Worm (Caenorhabditis elegans) whole organism, mixed stage, embryonic: Measurements from ENCODE around the gene T04B2.7.

Source experiments
- M03D4.4 ChIP-seq: sonication (generic microtip); optimal IDR thresholded peaks from 2 replicates; lab custom pipeline; 2017; ENCODE audit warnings: mild to moderate bottlenecking, missing genetic modification characterization, missing compliant biosample characterization
- blmp-1 ChIP-seq: fragments of 150-350 bp; optimal IDR thresholded peaks from 2 replicates; lab custom pipeline; 2014; ENCODE audit warnings: missing biosample characterization, missing genetic modification characterization
- ceh-83 ChIP-seq: fragments of 200-800 bp; sonication (Bioruptor generic); optimal IDR thresholded peaks from 2 replicates; lab custom pipeline; 2018; ENCODE audit warnings: mild to moderate bottlenecking, missing genetic modification characterization, missing compliant biosample characterization
- ces-1 ChIP-seq: fragments of 150-350 bp; optimal IDR thresholded peaks from 2 replicates; lab custom pipeline; 2014; ENCODE audit warnings: missing biosample characterization, missing genetic modification reagents, missing genetic modification characterization
- cnd-1 ChIP-seq: fragments of 200-800 bp; sonication (Bioruptor generic); optimal IDR thresholded peaks from 2 replicates; lab custom pipeline; 2018; ENCODE audit warnings: mild to moderate bottlenecking, missing genetic modification characterization, missing compliant biosample characterization
- elt-1 ChIP-seq: sonication (generic microtip); optimal IDR thresholded peaks from 2 replicates; lab custom pipeline; 2017; ENCODE audit warnings: missing genetic modification characterization, mild to moderate bottlenecking, missing compliant biosample characterization, antibody characterized with exemption, moderate library complexity, borderline replicate concordance; ENCODE audit not compliant: insufficient read depth
- elt-3 ChIP-seq: fragments of 150-350 bp; optimal IDR thresholded peaks from 2 replicates; lab custom pipeline; 2014; ENCODE audit warnings: missing biosample characterization, missing genetic modification characterization
- ham-2 ChIP-seq: fragments of 200-800 bp; sonication (Bioruptor generic); optimal IDR thresholded peaks from 2 replicates; lab custom pipeline; 2018; ENCODE audit warnings: mild to moderate bottlenecking, missing genetic modification characterization, missing compliant biosample characterization
- hlh-1 ChIP-seq: fragments of 150-350 bp; optimal IDR thresholded peaks from 2 replicates; lab custom pipeline; 2014; ENCODE audit warnings: missing biosample characterization, missing genetic modification reagents, missing genetic modification characterization
- lin-13 ChIP-seq: fragments of 150-350 bp; optimal IDR thresholded peaks from 2 replicates; lab custom pipeline; 2014; ENCODE audit warnings: missing biosample characterization, missing genetic modification characterization
- lin-32 ChIP-seq: fragments of 200-800 bp; sonication (Bioruptor generic); optimal IDR thresholded peaks from 2 replicates; lab custom pipeline; 2018; ENCODE audit warnings: mild to moderate bottlenecking, missing genetic modification characterization, missing compliant biosample characterization
- lsy-2 ChIP-seq: fragments of 150-350 bp; optimal IDR thresholded peaks from 2 replicates; lab custom pipeline; 2014; ENCODE audit warnings: missing biosample characterization, missing genetic modification characterization
- mab-5 ChIP-seq: fragments of 150-350 bp; optimal IDR thresholded peaks from 2 replicates; lab custom pipeline; 2014; ENCODE audit warnings: missing biosample characterization, missing genetic modification characterization
- mep-1 ChIP-seq: fragments of 150-350 bp; optimal IDR thresholded peaks from 2 replicates; lab custom pipeline; 2017; ENCODE audit warnings: missing biosample characterization, missing genetic modification reagents, missing genetic modification characterization, inconsistent platforms
- mls-2 ChIP-seq: sonication (generic microtip); optimal IDR thresholded peaks from 2 replicates; lab custom pipeline; 2016; ENCODE audit warnings: mild to moderate bottlenecking, missing genetic modification characterization, moderate library complexity, missing compliant biosample characterization
- nhr-12 ChIP-seq: fragments of 150-350 bp; optimal IDR thresholded peaks from 2 replicates; lab custom pipeline; 2014; ENCODE audit warnings: missing biosample characterization, missing genetic modification characterization
- nhr-2 ChIP-seq: fragments of 150-350 bp; optimal IDR thresholded peaks from 2 replicates; lab custom pipeline; 2014; ENCODE audit warnings: missing biosample characterization, missing genetic modification characterization
- nhr-237 ChIP-seq: fragments of 150-350 bp; optimal IDR thresholded peaks from 2 replicates; lab custom pipeline; 2014; ENCODE audit warnings: missing biosample characterization, missing genetic modification characterization
- nhr-76 ChIP-seq: sonication (generic microtip); optimal IDR thresholded peaks from 2 replicates; lab custom pipeline; 2017; ENCODE audit warnings: missing biosample characterization, missing genetic modification characterization
- pha-4 ChIP-seq: fragments of 150-350 bp; optimal IDR thresholded peaks from 2 replicates; lab custom pipeline; 2018; ENCODE audit warnings: missing biosample characterization, missing genetic modification reagents, missing genetic modification characterization
- snpc-4 ChIP-seq: fragments of 150-350 bp; optimal IDR thresholded peaks from 2 replicates; lab custom pipeline; 2014; ENCODE audit warnings: missing biosample characterization, missing genetic modification characterization
- unc-120 ChIP-seq: sonication (generic microtip); optimal IDR thresholded peaks from 2 replicates; lab custom pipeline; 2017; ENCODE audit warnings: missing genetic modification characterization, missing compliant biosample characterization; ENCODE audit not compliant: poor library complexity, severe bottlenecking
- unc-39 ChIP-seq: fragments of 150-350 bp; optimal IDR thresholded peaks from 2 replicates; lab custom pipeline; 2014; ENCODE audit warnings: missing biosample characterization, missing genetic modification characterization
- unc-62 ChIP-seq: fragments of 150-350 bp; optimal IDR thresholded peaks from 2 replicates; lab custom pipeline; 2014; ENCODE audit warnings: missing biosample characterization, missing genetic modification reagents, missing genetic modification characterization
- zip-8 ChIP-seq: fragments of 150-350 bp; optimal IDR thresholded peaks from 2 replicates; lab custom pipeline; 2014; ENCODE audit warnings: missing biosample characterization, missing genetic modification characterization

T04B2.7 gene

DNA sequence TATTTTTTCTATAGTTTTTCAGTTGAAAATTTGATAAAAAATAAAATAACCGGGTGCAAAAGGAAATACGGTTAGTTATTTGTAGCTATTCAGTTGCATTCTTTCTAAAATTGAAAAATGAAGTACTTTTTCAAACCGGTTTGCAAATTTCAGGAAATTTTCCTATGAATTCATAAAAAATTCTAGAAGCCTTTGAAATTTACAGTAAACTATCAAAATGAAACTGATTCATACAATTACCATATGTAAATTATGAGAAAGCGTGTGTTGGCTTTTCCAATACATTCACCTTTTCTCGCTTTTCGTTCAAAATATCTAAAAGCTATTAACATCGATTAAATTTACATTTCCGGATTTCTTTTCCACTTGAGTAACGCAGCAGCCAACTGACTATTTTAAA, 39.1 kb downstream of the T04B2.7 start, which contains the start of gene ent-7:
TSS of gene ent-7 (plus strand) at position 301 of the 400 bp plus-strand sequence.
- TF ChIP-seq ceh-83 (GFP tag; lab: Kevin White, UChicago), result no peak
- TF ChIP-seq unc-39 (tag; lab: Kevin White, UChicago), result no peak
- TF ChIP-seq ham-2, result no peak
- TF ChIP-seq unc-120, result no peak
- TF ChIP-seq nhr-76 (tag; lab: Kevin White, UChicago), result no peak

DNA sequence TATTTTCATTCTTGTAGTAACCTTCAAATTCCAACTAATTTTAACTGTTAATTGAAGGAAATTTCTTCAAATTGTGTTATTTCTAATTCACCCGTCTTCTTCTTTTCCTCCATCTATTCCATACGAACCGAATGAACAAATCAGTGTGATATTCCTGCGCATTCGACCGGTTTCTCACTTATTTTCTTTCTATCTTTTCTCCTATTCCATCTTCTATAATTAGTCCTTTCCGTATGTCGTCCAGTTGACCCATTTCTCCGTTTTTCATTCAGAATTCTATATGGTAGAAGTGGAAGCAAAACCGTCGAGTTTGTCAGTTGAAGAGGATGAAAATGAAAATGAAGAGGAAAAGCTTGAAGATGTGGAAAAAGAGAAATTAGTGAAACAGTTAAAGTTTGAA, 46.5 kb downstream of the T04B2.7 start, which contains the start of gene magu-4:
TSS of gene magu-4 (plus strand) at position 218 of the 400 bp plus-strand sequence.
- TF ChIP-seq hlh-1 (no peak), zip-8 (no peak), ces-1 (GFP tag; lab: Kevin White, UChicago) (no peak)

DNA sequence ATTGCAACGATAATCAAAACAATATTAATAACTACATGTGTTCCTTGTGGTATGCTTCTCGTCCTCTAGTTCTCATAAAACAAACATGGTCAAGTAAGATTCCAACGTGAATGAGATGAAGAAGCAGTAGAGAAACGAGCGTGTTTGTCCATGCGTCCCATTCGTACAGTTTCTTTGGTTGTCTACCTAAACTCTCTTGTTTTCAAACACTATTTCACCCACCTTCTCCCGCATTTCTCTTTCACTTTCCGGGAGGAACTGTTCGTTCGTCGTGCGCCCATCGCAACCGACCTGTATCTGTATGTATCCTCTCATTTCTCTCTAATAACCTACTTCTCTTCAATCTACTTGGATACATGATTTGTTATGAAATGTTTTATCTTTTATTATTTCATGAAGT, 48.3 kb downstream of the T04B2.7 start:
- TF ChIP-seq blmp-1 (tag; lab: Kevin White, UChicago) (peak; percentile 82), lsy-2 (tag; lab: Kevin White, UChicago) (no peak), unc-120 (no peak), nhr-237 (tag; lab: Kevin White, UChicago) (peak; percentile 15), mls-2 (tag; lab: Kevin White, UChicago) (no peak), pha-4 (peak; percentile 57), nhr-2 (tag; lab: Kevin White, UChicago) (no peak), mab-5 (tag; lab: Kevin White, UChicago) (no peak), cnd-1 (no peak)

DNA sequence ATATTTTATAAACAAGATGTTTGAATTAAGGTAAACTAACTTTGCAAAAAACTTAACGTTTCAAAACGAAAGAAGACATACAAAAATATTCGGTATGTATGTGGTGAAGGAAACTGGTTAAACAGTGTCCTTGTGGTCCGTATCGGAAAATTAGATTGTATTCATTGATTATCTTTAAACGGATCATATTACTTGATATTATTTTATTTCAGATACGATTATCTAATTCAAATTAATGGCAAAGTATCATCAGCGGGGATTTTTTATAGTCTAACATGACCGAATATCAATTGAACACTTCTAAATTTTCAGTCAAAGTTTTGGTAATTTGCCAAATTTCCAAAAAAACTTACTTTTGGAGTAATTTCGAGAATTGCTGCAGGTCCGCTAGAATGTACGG, 49.2 kb downstream of the T04B2.7 start, which contains the start of gene C47E12.13:
TSS of gene C47E12.13 (minus strand) at position 101 of the 400 bp plus-strand sequence.
- no peak for TF ChIP-seq zip-8
- TF ChIP-seq lin-32 (GFP tag; lab: Kevin White, UChicago), result no peak
- no peak for TF ChIP-seq elt-1 (tag; lab: Kevin White, UChicago)
- no peak for TF ChIP-seq mls-2 (tag; lab: Kevin White, UChicago)
- TF ChIP-seq lsy-2 (tag; lab: Kevin White, UChicago), result no peak
- TF ChIP-seq nhr-12 (tag; lab: Kevin White, UChicago), result no peak
- no peak for TF ChIP-seq lin-13 (tag; lab: Kevin White, UChicago)
- TF ChIP-seq ces-1 (GFP tag; lab: Kevin White, UChicago), result no peak
- TF ChIP-seq ceh-83 (GFP tag; lab: Kevin White, UChicago), result no peak
- TF ChIP-seq ham-2, result no peak
- no peak for TF ChIP-seq nhr-2 (tag; lab: Kevin White, UChicago)
- TF ChIP-seq hlh-1, result no peak
- no peak for TF ChIP-seq mep-1
- no peak for TF ChIP-seq nhr-237 (tag; lab: Kevin White, UChicago)
- no peak for TF ChIP-seq unc-62 (GFP tag; lab: Kevin White, UChicago)
- TF ChIP-seq snpc-4 (tag; lab: Kevin White, UChicago), result no peak
- TF ChIP-seq M03D4.4 (tag; lab: Kevin White, UChicago), result no peak
- TF ChIP-seq elt-3, result no peak
- TF ChIP-seq blmp-1 (tag; lab: Kevin White, UChicago), result no peak
